Worm (Caenorhabditis elegans) whole organism, late embryonic: ENCODE results near the gene twk-11.

ENCODE experiments used
- K09A11.1 ChIP-seq: sonication (generic microtip); optimal IDR thresholded peaks from 2 replicates; lab custom pipeline; 2017; ENCODE audit warnings: antibody characterized with exemption, mild to moderate bottlenecking, missing genetic modification characterization, missing compliant biosample characterization; ENCODE audit not compliant: insufficient read depth
- T23F11.4 ChIP-seq: fragments of 200-800 bp; sonication (Bioruptor generic); optimal IDR thresholded peaks from 2 replicates; lab custom pipeline; 2018; ENCODE audit warnings: mild to moderate bottlenecking, missing genetic modification characterization, missing compliant biosample characterization
- Y22D7AL.16 ChIP-seq: sonication (generic microtip); optimal IDR thresholded peaks from 2 replicates; lab custom pipeline; 2016; ENCODE audit warnings: missing genetic modification characterization, missing compliant biosample characterization
- ahr-1 ChIP-seq: sonication (generic microtip); optimal IDR thresholded peaks from 2 replicates; lab custom pipeline; 2016; ENCODE audit warnings: missing genetic modification characterization, missing compliant biosample characterization
- ceh-22 ChIP-seq: sonication (generic microtip); optimal IDR thresholded peaks from 2 replicates; lab custom pipeline; 2017; ENCODE audit warnings: missing biosample characterization, missing genetic modification characterization
- ceh-24 ChIP-seq: sonication (generic microtip); optimal IDR thresholded peaks from 2 replicates; lab custom pipeline; 2016; ENCODE audit warnings: mild to moderate bottlenecking, missing genetic modification characterization, missing compliant biosample characterization
- ceh-30 ChIP-seq: fragments of 150-350 bp; optimal IDR thresholded peaks from 2 replicates; lab custom pipeline; 2014; ENCODE audit warnings: missing biosample characterization, missing genetic modification characterization
- ceh-31 ChIP-seq: sonication (generic microtip); optimal IDR thresholded peaks from 2 replicates; lab custom pipeline; 2016; ENCODE audit warnings: missing genetic modification characterization, missing compliant biosample characterization
- ceh-34 ChIP-seq: sonication (generic microtip); optimal IDR thresholded peaks from 2 replicates; lab custom pipeline; 2016; ENCODE audit warnings: mild to moderate bottlenecking, missing genetic modification characterization, missing compliant biosample characterization
- ceh-45 ChIP-seq: fragments of 200-800 bp; sonication (Bioruptor generic); IDR thresholded peaks from 2 replicates; pipeline ENCODE4 v1.3.6; 2022; ENCODE audit warnings: missing genetic modification reagents, missing genetic modification characterization, missing compliant biosample characterization
- ceh-48 ChIP-seq: sonication (generic microtip); optimal IDR thresholded peaks from 2 replicates; lab custom pipeline; 2016; ENCODE audit warnings: missing genetic modification characterization, inconsistent platforms, missing compliant biosample characterization
- ceh-6 ChIP-seq: fragments of 200-800 bp; sonication (Bioruptor generic); optimal IDR thresholded peaks from 2 replicates; lab custom pipeline; 2018; ENCODE audit warnings: mild to moderate bottlenecking, missing genetic modification characterization, missing compliant biosample characterization
- ceh-9 ChIP-seq: sonication (generic microtip); optimal IDR thresholded peaks from 2 replicates; lab custom pipeline; 2016; ENCODE audit warnings: mild to moderate bottlenecking, missing genetic modification characterization, inconsistent platforms, missing compliant biosample characterization
- che-1 ChIP-seq: sonication (generic microtip); optimal IDR thresholded peaks from 2 replicates; lab custom pipeline; 2016; ENCODE audit warnings: mild to moderate bottlenecking, missing genetic modification characterization, missing compliant biosample characterization
- dmd-4 ChIP-seq: sonication (generic microtip); optimal IDR thresholded peaks from 2 replicates; lab custom pipeline; 2016; ENCODE audit warnings: borderline replicate concordance, missing genetic modification characterization, missing compliant biosample characterization
- dve-1 ChIP-seq: sonication (generic microtip); optimal IDR thresholded peaks from 2 replicates; lab custom pipeline; 2017; ENCODE audit warnings: antibody characterized with exemption, mild to moderate bottlenecking, missing genetic modification characterization, missing compliant biosample characterization
- elt-2 ChIP-seq: sonication (generic microtip); optimal IDR thresholded peaks from 2 replicates; lab custom pipeline; 2016; ENCODE audit warnings: missing genetic modification reagents, missing genetic modification characterization, missing compliant biosample characterization
- elt-4 ChIP-seq: sonication (generic microtip); optimal IDR thresholded peaks from 2 replicates; lab custom pipeline; 2016; ENCODE audit warnings: missing genetic modification characterization, missing compliant biosample characterization
- eyg-1 ChIP-seq: sonication (generic microtip); optimal IDR thresholded peaks from 2 replicates; lab custom pipeline; 2016; ENCODE audit warnings: missing genotype, missing genetic modification characterization, missing compliant biosample characterization
- fkh-6 ChIP-seq: sonication (generic microtip); optimal IDR thresholded peaks from 2 replicates; lab custom pipeline; 2016; ENCODE audit warnings: missing genetic modification characterization, missing compliant biosample characterization
- gmeb-2 ChIP-seq: sonication (generic microtip); optimal IDR thresholded peaks from 2 replicates; lab custom pipeline; 2016; ENCODE audit warnings: missing genetic modification characterization, inconsistent platforms, missing compliant biosample characterization
- hlh-30 ChIP-seq: sonication (generic microtip); optimal IDR thresholded peaks from 2 replicates; lab custom pipeline; 2017; ENCODE audit warnings: antibody characterized with exemption, missing genetic modification characterization, missing compliant biosample characterization; ENCODE audit not compliant: insufficient read depth
- hlh-6 ChIP-seq: sonication (generic microtip); optimal IDR thresholded peaks from 2 replicates; lab custom pipeline; 2016; ENCODE audit warnings: missing genotype, missing genetic modification characterization, missing compliant biosample characterization
- hlh-8 ChIP-seq: sonication (generic microtip); optimal IDR thresholded peaks from 2 replicates; lab custom pipeline; 2016; ENCODE audit warnings: missing genotype, missing genetic modification characterization, missing compliant biosample characterization
- lim-6 ChIP-seq: sonication (generic microtip); optimal IDR thresholded peaks from 2 replicates; lab custom pipeline; 2016; ENCODE audit warnings: missing genetic modification characterization, missing compliant biosample characterization
- madf-2 ChIP-seq: sonication (generic microtip); optimal IDR thresholded peaks from 2 replicates; lab custom pipeline; 2017; ENCODE audit warnings: missing genetic modification characterization, missing compliant biosample characterization
- mec-3 ChIP-seq: sonication (generic microtip); optimal IDR thresholded peaks from 2 replicates; lab custom pipeline; 2016; ENCODE audit warnings: borderline replicate concordance, missing genetic modification characterization, missing compliant biosample characterization
- nfya-1 ChIP-seq: sonication (generic microtip); optimal IDR thresholded peaks from 2 replicates; lab custom pipeline; 2017; ENCODE audit warnings: missing genetic modification characterization, mild to moderate bottlenecking, missing compliant biosample characterization, antibody characterized with exemption, moderate library complexity
- nhr-232 ChIP-seq: sonication (generic microtip); optimal IDR thresholded peaks from 2 replicates; lab custom pipeline; 2016; ENCODE audit warnings: missing genetic modification characterization, missing compliant biosample characterization
- npax-4 ChIP-seq: sonication (generic microtip); optimal IDR thresholded peaks from 2 replicates; lab custom pipeline; 2016; ENCODE audit warnings: missing genetic modification characterization, missing compliant biosample characterization
- odd-2 ChIP-seq: sonication (generic microtip); optimal IDR thresholded peaks from 2 replicates; lab custom pipeline; 2017; ENCODE audit warnings: antibody characterized with exemption, mild to moderate bottlenecking, missing genetic modification characterization, missing compliant biosample characterization
- pag-3 ChIP-seq: sonication (generic microtip); optimal IDR thresholded peaks from 2 replicates; lab custom pipeline; 2016; ENCODE audit warnings: missing compliant biosample characterization, missing genetic modification characterization, borderline replicate concordance
- pat-9 ChIP-seq: fragments of 200-800 bp; sonication (Bioruptor generic); optimal IDR thresholded peaks from 2 replicates; lab custom pipeline; 2018; ENCODE audit warnings: mild to moderate bottlenecking, missing genetic modification characterization, moderate library complexity, missing compliant biosample characterization
- pax-1 ChIP-seq: fragments of 150-350 bp; optimal IDR thresholded peaks from 2 replicates; lab custom pipeline; 2014; ENCODE audit warnings: missing biosample characterization, missing genetic modification characterization
- pha-2 ChIP-seq: sonication (generic microtip); optimal IDR thresholded peaks from 2 replicates; lab custom pipeline; 2017; ENCODE audit warnings: mild to moderate bottlenecking, missing genetic modification characterization, missing compliant biosample characterization
- pha-4 ChIP-seq: fragments of 150-350 bp; optimal IDR thresholded peaks from 2 replicates; lab custom pipeline; 2018; ENCODE audit warnings: missing biosample characterization, missing genetic modification reagents, missing genetic modification characterization
- pros-1 ChIP-seq: fragments of 150-350 bp; optimal IDR thresholded peaks from 2 replicates; lab custom pipeline; 2014; ENCODE audit warnings: missing biosample characterization, missing genetic modification reagents, missing genetic modification characterization
- sox-2 ChIP-seq: fragments of 200-800 bp; sonication (Bioruptor generic); IDR thresholded peaks from 2 replicates; pipeline ENCODE4 v1.3.6; 2022; ENCODE audit warnings: missing genetic modification reagents, missing genetic modification characterization, missing compliant biosample characterization
- sox-4 ChIP-seq: sonication (generic microtip); optimal IDR thresholded peaks from 2 replicates; lab custom pipeline; 2017; ENCODE audit warnings: mild to moderate bottlenecking, missing genetic modification characterization, inconsistent platforms, missing compliant biosample characterization
- tbx-7 ChIP-seq: sonication (generic microtip); optimal IDR thresholded peaks from 2 replicates; lab custom pipeline; 2016; ENCODE audit warnings: missing genotype, missing genetic modification characterization, missing compliant biosample characterization
- ttx-3 ChIP-seq: sonication (generic microtip); optimal IDR thresholded peaks from 2 replicates; lab custom pipeline; 2016; ENCODE audit warnings: missing genetic modification reagents, missing genetic modification characterization, missing compliant biosample characterization
- unc-3 ChIP-seq, 2 experiments: fragments of 200-800 bp in 1 of 2; sonication (Bioruptor generic) in 1 of 2; sonication (generic microtip) in 1 of 2; conservative IDR thresholded peaks in 1 of 2; optimal IDR thresholded peaks in 1 of 2; 2 replicates each; pipeline versions ENCODE4 v1.3.6 to Lab custom; 2016 to 2022; ENCODE audit warnings: missing compliant biosample characterization in 2 of 2, missing genetic modification characterization in 2 of 2, missing genetic modification reagents in 1 of 2
- unc-42 ChIP-seq: sonication (generic microtip); optimal IDR thresholded peaks from 2 replicates; lab custom pipeline; 2016; ENCODE audit warnings: missing genotype, missing genetic modification characterization, missing compliant biosample characterization
- unc-55 ChIP-seq: sonication (generic microtip); optimal IDR thresholded peaks from 2 replicates; lab custom pipeline; 2017; ENCODE audit warnings: missing biosample characterization, missing genetic modification reagents, missing genetic modification characterization
- zip-5 ChIP-seq: sonication (generic microtip); optimal IDR thresholded peaks from 2 replicates; lab custom pipeline; 2016; ENCODE audit warnings: missing genetic modification characterization, missing compliant biosample characterization

Gene twk-11

ce11 chrV:7036475-7036874 is at the start of gene twk-11:
Gene twk-11 (minus strand): TSS chrV:7036575.
- TF ChIP-seq ceh-34 = no peak
- TF ChIP-seq pros-1 = no peak
- TF ChIP-seq pax-1 (tag; lab: Kevin White, UChicago) = no peak
- TF ChIP-seq madf-2 = no peak
- no peak for TF ChIP-seq dmd-4 (tag; lab: Kevin White, UChicago)
- TF ChIP-seq T23F11.4 (GFP tag; lab: Kevin White, UChicago) = no peak
- no peak for TF ChIP-seq hlh-30 (tag; lab: Kevin White, UChicago)
- TF ChIP-seq pag-3 (tag; lab: Kevin White, UChicago) = no peak
- TF ChIP-seq dve-1 (tag; lab: Kevin White, UChicago) = no peak
- TF ChIP-seq ceh-30 (tag; lab: Kevin White, UChicago) = no peak
- no peak for TF ChIP-seq nhr-232 (tag; lab: Kevin White, UChicago)
- no peak for TF ChIP-seq pat-9 (tag; lab: Kevin White, UChicago)
- no peak for TF ChIP-seq gmeb-2 (tag; lab: Kevin White, UChicago)
- TF ChIP-seq ceh-45 = no peak
- no peak for TF ChIP-seq odd-2 (tag; lab: Kevin White, UChicago)

DNA sequence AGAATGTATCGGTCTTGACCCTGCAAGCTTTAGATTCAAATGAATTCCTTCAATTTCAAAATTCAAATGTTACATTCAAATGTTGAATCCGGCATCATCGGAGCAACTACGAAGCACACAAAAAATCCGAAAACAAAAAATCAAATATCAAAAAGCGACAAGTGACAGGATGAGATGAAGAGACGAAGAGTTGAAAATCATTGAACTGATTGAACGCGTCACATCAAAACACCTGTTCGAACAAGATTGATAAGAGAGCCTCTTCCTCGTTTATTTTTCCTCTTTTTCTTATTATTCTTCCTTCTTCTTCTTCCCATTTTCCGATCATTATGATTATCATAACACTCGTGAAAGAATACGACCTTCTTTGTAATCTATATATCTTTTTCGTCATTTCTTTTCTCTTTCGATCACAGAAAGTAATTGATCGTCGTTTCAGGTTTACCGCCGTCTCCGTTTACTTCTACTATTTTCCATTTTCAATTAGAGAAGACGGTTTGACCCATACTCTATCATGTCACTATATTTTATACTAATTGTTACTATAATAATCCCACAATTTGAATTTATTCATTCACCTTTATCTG is 49.2 kb upstream of the twk-11 start, which contains the start of gene VC5.2:
Gene VC5.2, plus strand, starts transcription at position 439 of the 587 bp plus-strand sequence.
- TF ChIP-seq elt-2 (tag; lab: Kevin White, UChicago) = no peak
- TF ChIP-seq unc-55 (GFP tag; lab: Kevin White, UChicago) = peak; percentile 72
- TF ChIP-seq pros-1 = no peak
- no peak for TF ChIP-seq npax-4

DNA sequence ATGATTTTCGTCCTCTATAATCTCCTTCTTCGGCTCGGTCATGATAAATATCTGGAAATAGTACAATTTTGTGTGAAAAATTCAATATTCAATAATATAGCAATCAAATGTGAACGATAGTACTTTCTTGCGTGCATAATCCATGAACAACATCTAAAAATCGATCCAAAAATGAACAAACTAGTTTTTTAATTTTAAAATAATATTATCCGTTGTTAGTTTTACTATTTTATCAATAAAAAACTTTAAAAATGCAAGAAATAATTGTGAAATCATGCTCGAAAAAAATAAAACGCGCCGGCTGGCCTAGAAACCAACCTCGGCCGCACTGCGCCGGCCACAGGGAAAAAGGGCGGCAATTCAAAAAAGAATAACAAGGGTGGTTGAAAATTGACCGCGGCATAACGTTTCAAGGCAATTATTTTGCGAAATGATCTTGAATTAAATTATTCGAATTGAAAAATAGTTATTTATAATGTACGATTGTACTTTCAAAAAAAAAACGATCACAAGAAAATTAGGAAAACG is 48.3 kb upstream of the twk-11 start, which contains the start of gene mys-1:
Gene mys-1, minus strand, starts transcription at position 51 of the 528 bp plus-strand sequence.
- TF ChIP-seq Y22D7AL.16 (tag; lab: Kevin White, UChicago) = no peak
- peak; percentile 38 for TF ChIP-seq elt-2 (tag; lab: Kevin White, UChicago)
- TF ChIP-seq ceh-24 (tag; lab: Kevin White, UChicago) = no peak
- no peak for TF ChIP-seq nfya-1 (tag; lab: Kevin White, UChicago)
- TF ChIP-seq lim-6 (tag; lab: Kevin White, UChicago) = peak; percentile 43
- peak; percentile 36 for TF ChIP-seq pha-2 (tag; lab: Kevin White, UChicago)
- TF ChIP-seq T23F11.4 (GFP tag; lab: Kevin White, UChicago) = no peak
- no peak for TF ChIP-seq pat-9 (tag; lab: Kevin White, UChicago)
- no peak for TF ChIP-seq odd-2 (tag; lab: Kevin White, UChicago)
- peak; percentile 72 for TF ChIP-seq mec-3
- peak; percentile 21 for TF ChIP-seq eyg-1 (tag; lab: Kevin White, UChicago)
- TF ChIP-seq hlh-30 (tag; lab: Kevin White, UChicago) = no peak
- no peak for TF ChIP-seq ceh-48
- peak; percentile 78 for TF ChIP-seq hlh-8 (tag; lab: Kevin White, UChicago)
- no peak for TF ChIP-seq ceh-6 (GFP tag; lab: Kevin White, UChicago)
- no peak for TF ChIP-seq dve-1 (tag; lab: Kevin White, UChicago)
- no peak for TF ChIP-seq ahr-1 (tag; lab: Kevin White, UChicago)
- peak; percentile 30 for TF ChIP-seq unc-42 (tag; lab: Kevin White, UChicago)
- TF ChIP-seq sox-4 (tag; lab: Kevin White, UChicago) = no peak
- no peak for TF ChIP-seq ceh-45
- no peak for TF ChIP-seq fkh-6 (tag; lab: Kevin White, UChicago)
- TF ChIP-seq ceh-31 (tag; lab: Kevin White, UChicago) = peak; percentile 89
- TF ChIP-seq tbx-7 (tag; lab: Kevin White, UChicago) = peak; percentile 81
- no peak for TF ChIP-seq K09A11.1
- TF ChIP-seq hlh-6 (tag; lab: Kevin White, UChicago) = no peak
- TF ChIP-seq unc-3 (GFP tag; conservative IDR thresholded peaks at IDR 0.05; lab: Robert Waterston, UW) = 0 out of 2 replicates have a peak, but pooled peaks have one; percentile 32
- no peak for TF ChIP-seq unc-3 (tag; optimal IDR thresholded peaks at IDR 0.05; lab: Kevin White, UChicago)
- TF ChIP-seq ttx-3 (tag; lab: Kevin White, UChicago) = no peak
- peak; percentile 77 for TF ChIP-seq zip-5 (tag; lab: Kevin White, UChicago)
- no peak for TF ChIP-seq pros-1
- no peak for TF ChIP-seq elt-4 (tag; lab: Kevin White, UChicago)
- TF ChIP-seq sox-2 = no peak
- no peak for TF ChIP-seq unc-55 (GFP tag; lab: Kevin White, UChicago)
- no peak for TF ChIP-seq che-1 (tag; lab: Kevin White, UChicago)
- no peak for TF ChIP-seq ceh-22
- no peak for TF ChIP-seq nhr-232 (tag; lab: Kevin White, UChicago)
- TF ChIP-seq ceh-9 (tag; lab: Kevin White, UChicago) = no peak
- TF ChIP-seq pha-4 (tag; lab: Kevin White, UChicago) = no peak
